Fruit fly (Drosophila melanogaster) whole organism, embryonic: Measurements from ENCODE around the gene Cht5.

Experiments
- CG11504 ChIP-seq: fragments of 200-800 bp; sonication (Bioruptor generic); optimal IDR thresholded peaks from 3 replicates; lab custom pipeline; 2019; ENCODE audit warnings: missing biosample characterization, mild to moderate bottlenecking, missing genetic modification characterization, moderate library complexity
- CG12236 ChIP-seq: fragments of 200-800 bp; sonication (Bioruptor generic); optimal IDR thresholded peaks from 2 replicates; lab custom pipeline; 2016; ENCODE audit warnings: missing biosample characterization, missing genetic modification characterization
- CG13424 ChIP-seq: fragments of 200-800 bp; sonication (Bioruptor generic); optimal IDR thresholded peaks from 2 replicates; lab custom pipeline; 2019; ENCODE audit warnings: missing biosample characterization, mild to moderate bottlenecking, missing genetic modification characterization, moderate library complexity
- CG14441 ChIP-seq: fragments of 200-800 bp; sonication (Bioruptor generic); IDR thresholded peaks from 2 replicates; pipeline ENCODE4 v1.3.6; 2022; ENCODE audit warnings: missing biosample characterization, missing genetic modification characterization
- CG14710 ChIP-seq: fragments of 200-800 bp; sonication (Bioruptor generic); optimal IDR thresholded peaks from 3 replicates; lab custom pipeline; 2019; ENCODE audit warnings: missing biosample characterization, mild to moderate bottlenecking, missing genetic modification characterization, moderate library complexity
- CG16815 ChIP-seq: fragments of 200-800 bp; sonication (Bioruptor generic); optimal IDR thresholded peaks from 3 replicates; lab custom pipeline; 2017; ENCODE audit warnings: missing biosample characterization, mild to moderate bottlenecking, missing genetic modification characterization
- CG17186 ChIP-seq: fragments of 200-800 bp; sonication (Bioruptor generic); optimal IDR thresholded peaks from 3 replicates; lab custom pipeline; 2017; ENCODE audit warnings: missing biosample characterization, missing genetic modification reagents, missing genetic modification characterization
- CG17359 ChIP-seq: fragments of 200-800 bp; sonication (Bioruptor generic); optimal IDR thresholded peaks from 3 replicates; lab custom pipeline; 2018; ENCODE audit warnings: missing biosample characterization, mild to moderate bottlenecking, missing genetic modification characterization, moderate library complexity
- CG17361 ChIP-seq: fragments of 200-800 bp; sonication (Bioruptor generic); IDR thresholded peaks from 3 replicates; pipeline ENCODE4 v1.3.6; 2022; ENCODE audit warnings: missing biosample characterization, missing genetic modification characterization
- CG17612 ChIP-seq: fragments of 200-800 bp; sonication (Bioruptor generic); IDR thresholded peaks from 2 replicates; pipeline ENCODE4 v1.3.6; 2022; ENCODE audit warnings: missing biosample characterization, missing genetic modification characterization
- CG17829 ChIP-seq: fragments of 200-800 bp; optimal IDR thresholded peaks from 2 replicates; lab custom pipeline; 2019; ENCODE audit warnings: missing biosample characterization, mild to moderate bottlenecking, missing genetic modification characterization, moderate library complexity
- CG18764 ChIP-seq: fragments of 200-800 bp; sonication (Bioruptor generic); optimal IDR thresholded peaks from 3 replicates; lab custom pipeline; 2016; ENCODE audit warnings: missing biosample characterization, missing genetic modification characterization
- CG3281 ChIP-seq: fragments of 200-800 bp; sonication (Bioruptor generic); optimal IDR thresholded peaks from 3 replicates; lab custom pipeline; 2017; ENCODE audit warnings: missing biosample characterization, mild to moderate bottlenecking, missing genetic modification characterization
- CG3995 ChIP-seq: fragments of 200-800 bp; sonication (Bioruptor generic); optimal IDR thresholded peaks from 3 replicates; lab custom pipeline; 2016; ENCODE audit warnings: missing biosample characterization, missing genetic modification characterization
- CG7357 ChIP-seq: fragments of 200-800 bp; sonication (Bioruptor generic); IDR thresholded peaks from 3 replicates; pipeline ENCODE4 v1.3.6; 2022; ENCODE audit warnings: missing biosample characterization, missing genetic modification characterization
- CG8924 ChIP-seq: fragments of 200-800 bp; optimal IDR thresholded peaks from 3 replicates; lab custom pipeline; 2019; ENCODE audit warnings: missing biosample characterization, mild to moderate bottlenecking, missing genetic modification characterization, moderate library complexity
- CG9817 ChIP-seq: fragments of 200-800 bp; sonication (Bioruptor generic); optimal IDR thresholded peaks from 2 replicates; lab custom pipeline; 2018; ENCODE audit warnings: missing biosample characterization, mild to moderate bottlenecking, missing genetic modification characterization, moderate library complexity
- Fer1 ChIP-seq: fragments of 200-800 bp; sonication (Bioruptor generic); optimal IDR thresholded peaks from 2 replicates; lab custom pipeline; 2017; ENCODE audit warnings: missing biosample characterization, mild to moderate bottlenecking, missing genetic modification characterization
- H15 ChIP-seq: fragments of 200-800 bp; sonication (Bioruptor generic); IDR thresholded peaks from 3 replicates; pipeline ENCODE4 v1.3.6; 2022; ENCODE audit warnings: missing biosample characterization, missing genetic modification characterization
- Hmr ChIP-seq: fragments of 200-800 bp; sonication (Bioruptor generic); optimal IDR thresholded peaks from 3 replicates; lab custom pipeline; 2017; ENCODE audit warnings: mild to moderate bottlenecking, missing biosample characterization, missing genetic modification reagents, missing genetic modification characterization
- MESR4 ChIP-seq: fragments of 200-800 bp; sonication (Bioruptor generic); optimal IDR thresholded peaks from 2 replicates; lab custom pipeline; 2018; ENCODE audit warnings: missing biosample characterization, mild to moderate bottlenecking, missing genetic modification characterization, moderate library complexity
- NC2α ChIP-seq: fragments of 200-800 bp; sonication (Bioruptor generic); optimal IDR thresholded peaks from 2 replicates; lab custom pipeline; 2016; ENCODE audit warnings: missing biosample characterization, missing genetic modification characterization
- Oaz ChIP-seq: fragments of 200-800 bp; sonication (Bioruptor generic); IDR thresholded peaks from 2 replicates; pipeline ENCODE4 v1.3.6; 2022; ENCODE audit warnings: missing biosample characterization, missing genetic modification characterization
- Pdp1 ChIP-seq, 2 experiments: fragments of 200-800 bp; sonication (Bioruptor generic); optimal IDR thresholded peaks; 3 replicates each; lab custom pipeline; 2016; ENCODE audit warnings: missing biosample characterization in 2 of 2, missing genetic modification characterization in 2 of 2, mild to moderate bottlenecking in 1 of 2, moderate library complexity in 1 of 2
- ac ChIP-seq: fragments of 200-800 bp; sonication (Bioruptor generic); optimal IDR thresholded peaks from 3 replicates; lab custom pipeline; 2017; ENCODE audit warnings: missing biosample characterization, mild to moderate bottlenecking, missing genetic modification characterization
- bowl ChIP-seq: fragments of 200-800 bp; sonication (Bioruptor generic); IDR thresholded peaks from 2 replicates; pipeline ENCODE4 v1.3.6; 2022; ENCODE audit warnings: missing biosample characterization, missing genetic modification characterization
- chinmo ChIP-seq: fragments of 200-800 bp; sonication (Bioruptor generic); IDR thresholded peaks from 4 replicates; pipeline ENCODE4 v1.3.6; 2022; ENCODE audit warnings: missing biosample characterization, missing genetic modification characterization; ENCODE audit not compliant: partially characterized antibody
- grn ChIP-seq: fragments of 200-800 bp; sonication (Bioruptor generic); optimal IDR thresholded peaks from 3 replicates; lab custom pipeline; 2017; ENCODE audit warnings: missing biosample characterization, missing genetic modification characterization
- her ChIP-seq: fragments of 200-800 bp; sonication (Bioruptor generic); optimal IDR thresholded peaks from 2 replicates; lab custom pipeline; 2016; ENCODE audit warnings: missing biosample characterization, missing genetic modification characterization
- ind ChIP-seq: fragments of 200-800 bp; sonication (Bioruptor generic); optimal IDR thresholded peaks from 3 replicates; lab custom pipeline; 2016; ENCODE audit warnings: missing biosample characterization, missing genetic modification characterization
- ken ChIP-seq: fragments of 200-800 bp; sonication (Bioruptor generic); IDR thresholded peaks from 3 replicates; pipeline ENCODE4 v1.3.6; 2022; ENCODE audit warnings: missing biosample characterization, missing genetic modification characterization
- kni ChIP-seq: fragments of 200-800 bp; sonication (Bioruptor generic); optimal IDR thresholded peaks from 3 replicates; lab custom pipeline; 2017; ENCODE audit warnings: mild to moderate bottlenecking, missing biosample characterization, missing genetic modification reagents, missing genetic modification characterization
- onecut ChIP-seq: fragments of 200-800 bp; sonication (Bioruptor generic); IDR thresholded peaks from 2 replicates; pipeline ENCODE4 v1.3.6; 2022; ENCODE audit warnings: missing biosample characterization, missing genetic modification characterization
- otp ChIP-seq: fragments of 200-800 bp; sonication (Bioruptor generic); IDR thresholded peaks from 3 replicates; pipeline ENCODE4, ENCODE4 v1.3.6; 2022; ENCODE audit warnings: missing biosample characterization, missing genetic modification characterization
- pb ChIP-seq: fragments of 200-800 bp; sonication (Bioruptor generic); optimal IDR thresholded peaks from 3 replicates; lab custom pipeline; 2016; ENCODE audit warnings: missing biosample characterization, missing genetic modification characterization
- pfk ChIP-seq: fragments of 200-800 bp; sonication (Bioruptor generic); optimal IDR thresholded peaks from 2 replicates; lab custom pipeline; 2018; ENCODE audit warnings: missing biosample characterization, mild to moderate bottlenecking, missing genetic modification characterization, moderate library complexity
- pros ChIP-seq: fragments of 200-800 bp; sonication (Bioruptor generic); optimal IDR thresholded peaks from 3 replicates; lab custom pipeline; 2019; ENCODE audit warnings: missing biosample characterization, mild to moderate bottlenecking, missing genetic modification characterization, moderate library complexity
- ranshi ChIP-seq: fragments of 200-800 bp; sonication (Bioruptor generic); IDR thresholded peaks from 2 replicates; pipeline ENCODE4 v1.3.6; 2022; ENCODE audit warnings: missing biosample characterization, missing genetic modification characterization
- run ChIP-seq: fragments of 200-800 bp; sonication (Bioruptor generic); optimal IDR thresholded peaks from 3 replicates; lab custom pipeline; 2018; ENCODE audit warnings: missing biosample characterization, mild to moderate bottlenecking, missing genetic modification characterization
- sc ChIP-seq, 3 experiments: fragments of >200 bp in 2 of 3; fragments of 200-800 bp in 1 of 3; sonication (Bioruptor generic) in 1 of 3; optimal IDR thresholded peaks; 2 replicates in 2 of 3; 3 replicates in 1 of 3; lab custom pipeline; 2017; ENCODE audit warnings: mild to moderate bottlenecking in 1 of 3, missing biosample characterization in 1 of 3, missing genetic modification characterization in 1 of 3, missing genetic modification reagents in 1 of 3
- scrt ChIP-seq: fragments of 200-800 bp; sonication (Bioruptor generic); optimal IDR thresholded peaks from 2 replicates; lab custom pipeline; 2018; ENCODE audit warnings: missing biosample characterization, mild to moderate bottlenecking, missing genetic modification characterization, moderate library complexity
- sr ChIP-seq: fragments of 200-800 bp; sonication (Bioruptor generic); IDR thresholded peaks from 3 replicates; pipeline ENCODE4 v1.3.6; 2022; ENCODE audit warnings: missing biosample characterization, missing genetic modification characterization
- stc ChIP-seq: fragments of 200-800 bp; sonication (Bioruptor generic); IDR thresholded peaks from 2 replicates; pipeline ENCODE4 v1.3.6; 2022; ENCODE audit warnings: missing biosample characterization, missing genetic modification characterization
- stwl ChIP-seq: fragments of 200-800 bp; sonication (Bioruptor generic); optimal IDR thresholded peaks from 3 replicates; lab custom pipeline; 2018; ENCODE audit warnings: missing biosample characterization, mild to moderate bottlenecking, missing genetic modification characterization, moderate library complexity
- zfh1 ChIP-seq: fragments of 200-800 bp; sonication (Bioruptor generic); IDR thresholded peaks from 3 replicates; pipeline ENCODE4 v1.3.6; 2022; ENCODE audit warnings: missing biosample characterization, missing genetic modification characterization

Cht5 gene

DNA sequence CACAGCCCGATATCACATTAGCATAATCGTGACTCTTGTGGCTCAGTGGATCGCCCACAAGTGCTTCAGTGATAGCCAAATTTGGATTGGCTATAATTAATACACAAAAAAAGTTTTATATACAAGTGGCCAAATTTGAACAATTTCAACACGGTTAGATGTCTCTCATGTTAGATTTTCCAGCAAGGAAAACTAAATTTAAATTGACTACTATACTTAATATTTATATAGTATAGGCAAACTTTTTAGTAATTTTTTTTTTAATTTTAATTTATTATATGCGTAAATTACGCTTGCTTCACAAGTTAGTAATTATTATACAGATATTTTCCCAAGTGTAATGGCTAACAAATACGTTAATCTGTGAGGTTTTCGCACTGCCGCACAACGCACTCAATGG lies 2.3 kb upstream of the Cht5 start (continued):
- TF ChIP-seq ac, result no peak
- no peak for TF ChIP-seq chinmo
- TF ChIP-seq CG17186, result no peak
- no peak for TF ChIP-seq CG14710 (tag; lab: Kevin White, UChicago)
- TF ChIP-seq pros (GFP tag; lab: Kevin White, UChicago), result no peak
- no peak for TF ChIP-seq CG13424 (tag; lab: Kevin White, UChicago)
- TF ChIP-seq CG14441 (GFP tag; lab: Robert Waterston, UW), result no peak
- no peak for TF ChIP-seq CG18764 (GFP tag; lab: Kevin White, UChicago)
- TF ChIP-seq Oaz, result no peak
- TF ChIP-seq Hmr (GFP tag; lab: Kevin White, UChicago), result no peak
- no peak for TF ChIP-seq grn
- no peak for TF ChIP-seq bowl (GFP tag; lab: Robert Waterston, UW)
- no peak for TF ChIP-seq stc
- TF ChIP-seq H15 (GFP tag; lab: Robert Waterston, UW), result no peak
- no peak for TF ChIP-seq otp (GFP tag; lab: Robert Waterston, UW)
- no peak for TF ChIP-seq CG9817 (tag; lab: Kevin White, UChicago)
- TF ChIP-seq ken, result no peak
- TF ChIP-seq CG17361 (GFP tag; lab: Robert Waterston, UW), result no peak
- no peak for TF ChIP-seq pfk (GFP tag; lab: Kevin White, UChicago)
- no peak for TF ChIP-seq CG17359 (tag; lab: Kevin White, UChicago)
- no peak for TF ChIP-seq kni (GFP tag; lab: Kevin White, UChicago)
- no peak for TF ChIP-seq stwl
- peak; percentile 27 for TF ChIP-seq CG3995 (GFP tag; lab: Kevin White, UChicago)
- TF ChIP-seq Fer1 (GFP tag; lab: Kevin White, UChicago), result no peak
- no peak for TF ChIP-seq CG11504
- no peak for TF ChIP-seq zfh1 (GFP tag; lab: Robert Waterston, UW)
- TF ChIP-seq her, result no peak
- 0 out of 2 replicates have a peak, but pooled peaks have one; percentile 14 for TF ChIP-seq ranshi (GFP tag; lab: Robert Waterston, UW)
- no peak for TF ChIP-seq CG17612 (GFP tag; lab: Robert Waterston, UW)
- no peak for TF ChIP-seq CG17829 (tag; lab: Kevin White, UChicago)
- no peak for TF ChIP-seq run (tag; lab: Kevin White, UChicago)
- no peak for TF ChIP-seq sc (optimal IDR thresholded peaks at IDR 0.05; lab: Kevin White, UChicago)
- TF ChIP-seq sc (GFP tag; optimal IDR thresholded peaks at IDR 0.05; lab: Kevin White, UChicago), result no peak
- no peak for TF ChIP-seq MESR4 (GFP tag; lab: Kevin White, UChicago)
- TF ChIP-seq CG12236 (GFP tag; lab: Kevin White, UChicago), result no peak
- TF ChIP-seq onecut (GFP tag; lab: Robert Waterston, UW), result no peak
- TF ChIP-seq CG16815 (GFP tag; lab: Kevin White, UChicago), result no peak
- TF ChIP-seq NC2α (GFP tag; lab: Kevin White, UChicago), result no peak
- no peak for TF ChIP-seq scrt
- TF ChIP-seq sr (GFP tag; lab: Robert Waterston, UW), result no peak
- TF ChIP-seq ind (GFP tag; lab: Kevin White, UChicago), result no peak
- TF ChIP-seq Pdp1 (GFP tag; optimal IDR thresholded peaks at IDR 0.05; lab: Kevin White, UChicago), result no peak
- no peak for TF ChIP-seq CG7357 (GFP tag; lab: Robert Waterston, UW)
- no peak for TF ChIP-seq CG8924 (tag; lab: Kevin White, UChicago)
- TF ChIP-seq pb (GFP tag; lab: Kevin White, UChicago), result no peak
- peak; percentile 24 for TF ChIP-seq CG3281 (GFP tag; lab: Kevin White, UChicago)
